Worm (Caenorhabditis elegans) whole organism, early embryonic: ENCODE results near the gene K11H12.9.
A peak's percentile ranks its signal among the peaks of the same experiment; 100 is the strongest.

Experiments used
- F13C5.2 ChIP-seq: sonication (generic microtip); optimal IDR thresholded peaks from 2 replicates; lab custom pipeline; 2017; ENCODE audit warnings: mild to moderate bottlenecking, missing genetic modification characterization, inconsistent platforms, missing compliant biosample characterization
- aly-1 ChIP-seq: sonication (generic microtip); optimal IDR thresholded peaks from 2 replicates; lab custom pipeline; 2016; ENCODE audit warnings: missing genetic modification characterization, missing compliant biosample characterization
- ama-1 ChIP-seq: fragments of 150-350 bp; optimal IDR thresholded peaks from 2 replicates; lab custom pipeline; 2014
- ets-7 ChIP-seq: sonication (generic microtip); optimal IDR thresholded peaks from 2 replicates; lab custom pipeline; 2016; ENCODE audit warnings: missing genotype, missing genetic modification characterization, missing compliant biosample characterization
- flt-1 ChIP-seq: fragments of 200-800 bp; sonication (Bioruptor generic); IDR thresholded peaks from 2 replicates; pipeline ENCODE4 v1.3.6; 2022; ENCODE audit warnings: missing genetic modification characterization, missing compliant biosample characterization
- scrt-1 ChIP-seq: fragments of 200-800 bp; sonication (Bioruptor generic); IDR thresholded peaks from 2 replicates; pipeline ENCODE4 v1.3.6; 2022; ENCODE audit warnings: missing genetic modification characterization, missing compliant biosample characterization
- tbx-11 ChIP-seq: fragments of 200-800 bp; sonication (Bioruptor generic); IDR thresholded peaks from 2 replicates; pipeline ENCODE4 v1.3.6; 2022; ENCODE audit warnings: missing genetic modification characterization, missing compliant biosample characterization
- tra-4 ChIP-seq: sonication (generic microtip); optimal IDR thresholded peaks from 2 replicates; lab custom pipeline; 2017; ENCODE audit warnings: missing genetic modification characterization, missing compliant biosample characterization

- TF ChIP-seq scrt-1 (GFP tag; lab: Robert Waterston, UW) (peak; percentile 85), flt-1 (peak; percentile 86), ama-1 (lab: Kevin White, UChicago) (no peak), ets-7 (tag; lab: Kevin White, UChicago) (peak; percentile 47), tra-4 (peak; percentile 61), tbx-11 (GFP tag; lab: Robert Waterston, UW) (peak; percentile 83), aly-1 (tag; lab: Kevin White, UChicago) (peak; percentile 76), F13C5.2 (tag; lab: Kevin White, UChicago) (peak; percentile 81)
These were observed 29.1 kb upstream of the K11H12.9 start for ce11 chrIV:620324-620723.
